Worm (Caenorhabditis elegans) whole organism, young adult: ENCODE results near the gene mma-1.

Source experiments
- K11D2.4 ChIP-seq: fragments of 200-800 bp; sonication (Bioruptor generic); IDR thresholded peaks from 2 replicates; pipeline ENCODE4 v1.3.6; 2022; ENCODE audit warnings: missing genetic modification reagents, missing genetic modification characterization, missing compliant biosample characterization
- T07F8.4 ChIP-seq: sonication (generic microtip); optimal IDR thresholded peaks from 2 replicates; lab custom pipeline; 2016; ENCODE audit warnings: mild to moderate bottlenecking, missing genetic modification characterization, moderate library complexity, missing compliant biosample characterization
- attf-6 ChIP-seq: fragments of 200-800 bp; sonication (Bioruptor generic); IDR thresholded peaks from 2 replicates; pipeline ENCODE4 v1.3.6; 2022; ENCODE audit warnings: missing genetic modification reagents, missing genetic modification characterization, missing compliant biosample characterization
- ceh-27 ChIP-seq: fragments of 200-800 bp; sonication (Bioruptor generic); optimal IDR thresholded peaks from 2 replicates; lab custom pipeline; 2018; ENCODE audit warnings: mild to moderate bottlenecking, missing genetic modification characterization, moderate library complexity, missing compliant biosample characterization
- nhr-80 ChIP-seq: sonication (generic microtip); optimal IDR thresholded peaks from 2 replicates; lab custom pipeline; 2016; ENCODE audit warnings: missing genetic modification characterization, missing compliant biosample characterization
- repo-1 ChIP-seq: sonication (generic microtip); optimal IDR thresholded peaks from 2 replicates; lab custom pipeline; 2017; ENCODE audit warnings: mild to moderate bottlenecking, missing genetic modification characterization, missing compliant biosample characterization
- sptf-2 ChIP-seq: fragments of 200-800 bp; sonication (Bioruptor generic); optimal IDR thresholded peaks from 2 replicates; lab custom pipeline; 2018; ENCODE audit warnings: mild to moderate bottlenecking, missing genetic modification characterization, missing compliant biosample characterization

mma-1 gene

DNA sequence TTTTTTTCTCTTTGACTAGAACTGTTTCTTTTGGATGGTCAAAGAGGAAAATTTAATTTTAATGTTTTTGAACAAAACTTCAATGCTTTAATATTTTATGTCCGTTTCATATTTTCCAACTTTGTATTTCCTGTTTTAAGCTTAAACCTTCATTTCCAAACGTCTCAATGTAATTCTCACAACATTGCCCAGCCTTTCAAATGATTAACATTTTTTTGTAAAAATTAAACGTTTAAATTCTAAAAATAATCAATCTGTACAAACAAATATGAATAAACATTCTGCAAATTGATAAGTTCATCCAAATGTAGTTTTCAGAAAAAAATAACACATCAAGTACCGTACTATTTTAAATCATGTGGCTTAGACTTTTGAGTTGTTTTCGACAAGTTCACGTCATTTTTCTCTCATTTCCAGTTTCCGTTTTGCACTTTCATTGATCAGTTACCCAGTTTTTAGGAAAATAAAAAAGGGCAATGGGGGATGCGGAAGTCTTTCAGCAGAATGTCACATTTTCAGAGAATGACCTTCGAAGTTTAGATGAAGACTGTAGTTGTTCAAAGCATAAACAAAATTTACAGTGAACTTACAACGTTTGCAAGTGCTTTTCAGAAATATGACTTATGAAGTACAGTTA lies 53.3 kb downstream of the mma-1 start:
- TF ChIP-seq nhr-80 (tag; lab: Kevin White, UChicago) (no peak), attf-6 (GFP tag; lab: Robert Waterston, UW) (no peak), repo-1 (tag; lab: Kevin White, UChicago) (no peak), K11D2.4 (no peak), ceh-27 (GFP tag; lab: Kevin White, UChicago) (no peak), T07F8.4 (no peak), sptf-2 (GFP tag; lab: Kevin White, UChicago) (no peak)
